Worm (Caenorhabditis elegans) whole organism, midembryonic: Measurements from ENCODE around the gene C14A4.6.

Experiments used
- cog-1 ChIP-seq: sonication (generic microtip); optimal IDR thresholded peaks from 2 replicates; lab custom pipeline; 2016; ENCODE audit warnings: missing genetic modification characterization, missing compliant biosample characterization
- flt-1 ChIP-seq: fragments of 200-800 bp; sonication (Bioruptor generic); IDR thresholded peaks from 2 replicates; pipeline ENCODE4 v1.3.6; 2022; ENCODE audit warnings: missing genetic modification characterization, missing compliant biosample characterization
- klf-2 ChIP-seq: fragments of 200-800 bp; sonication (Bioruptor generic); conservative IDR thresholded peaks from 2 replicates; pipeline ENCODE4 v1.3.6; 2022; ENCODE audit warnings: missing genetic modification reagents, missing genetic modification characterization, missing compliant biosample characterization
- ref-1 ChIP-seq: fragments of 200-800 bp; sonication (Bioruptor generic); conservative IDR thresholded peaks from 2 replicates; pipeline ENCODE4 v1.3.6; 2022; ENCODE audit warnings: missing genetic modification reagents, missing genetic modification characterization, missing compliant biosample characterization
- ztf-23 ChIP-seq: fragments of 200-800 bp; sonication (Bioruptor generic); IDR thresholded peaks from 2 replicates; pipeline ENCODE4 v1.3.6; 2022; ENCODE audit warnings: missing genetic modification reagents, missing genetic modification characterization, missing compliant biosample characterization
- ztf-29 ChIP-seq: fragments of 200-800 bp; sonication (Bioruptor generic); IDR thresholded peaks from 2 replicates; pipeline ENCODE4 v1.3.6; 2022; ENCODE audit warnings: missing genetic modification reagents, missing genetic modification characterization, missing compliant biosample characterization

DNA sequence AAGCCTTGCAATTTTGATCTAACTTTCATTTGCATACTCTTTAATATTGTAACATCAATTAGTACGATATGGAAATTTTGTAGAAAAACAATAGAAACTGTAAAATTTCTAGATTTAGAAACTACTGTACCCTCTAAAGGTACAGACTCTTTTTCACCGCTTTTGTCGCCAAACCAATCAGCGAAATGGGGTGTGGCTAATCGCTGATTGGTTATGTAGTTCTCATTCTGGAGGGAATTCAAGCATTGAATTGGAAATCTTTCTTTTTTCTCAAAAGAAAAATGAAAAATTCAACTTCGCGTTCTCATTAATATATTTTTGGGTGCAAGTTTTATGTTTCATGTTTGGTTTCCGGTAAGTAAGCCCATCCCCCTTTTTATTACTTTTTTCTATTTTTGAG is 9.0 kb upstream of the C14A4.6 start:
- TF ChIP-seq ref-1 (GFP tag; lab: Robert Waterston, UW) (no peak), klf-2 (no peak), cog-1 (no peak), ztf-29 (GFP tag; lab: Robert Waterston, UW) (no peak), flt-1 (GFP tag; lab: Robert Waterston, UW) (no peak), ztf-23 (GFP tag; lab: Robert Waterston, UW) (no peak)
